Worm (Caenorhabditis elegans) whole organism, young adult: ENCODE results near the gene rsf-1.

ENCODE experiments used
- B0261.1 ChIP-seq: sonication (generic microtip); optimal IDR thresholded peaks from 2 replicates; lab custom pipeline; 2016; ENCODE audit warnings: mild to moderate bottlenecking, missing genetic modification characterization, moderate library complexity, missing compliant biosample characterization
- C06A6.2 ChIP-seq: fragments of 200-800 bp; sonication (Bioruptor generic); conservative IDR thresholded peaks from 2 replicates; pipeline ENCODE4 v1.3.6; 2022; ENCODE audit warnings: missing genetic modification characterization, missing compliant biosample characterization
- F22D6.2 ChIP-seq: sonication (generic microtip); optimal IDR thresholded peaks from 2 replicates; lab custom pipeline; 2016; ENCODE audit warnings: mild to moderate bottlenecking, missing genetic modification characterization, missing compliant biosample characterization
- F23B12.7 ChIP-seq: sonication (generic microtip); optimal IDR thresholded peaks from 2 replicates; lab custom pipeline; 2017; ENCODE audit warnings: missing genetic modification characterization, mild to moderate bottlenecking, missing compliant biosample characterization, antibody characterized with exemption, moderate library complexity; ENCODE audit not compliant: insufficient read depth
- F33H1.4 ChIP-seq: fragments of 200-800 bp; sonication (Bioruptor generic); IDR thresholded peaks from 2 replicates; pipeline ENCODE4 v1.3.6; 2022; ENCODE audit warnings: missing genetic modification reagents, missing genetic modification characterization, missing compliant biosample characterization
- F39B2.1 ChIP-seq: fragments of 200-800 bp; sonication (Bioruptor generic); IDR thresholded peaks from 2 replicates; pipeline ENCODE4 v1.3.6; 2022; ENCODE audit warnings: missing genetic modification reagents, missing genetic modification characterization, missing compliant biosample characterization
- F49E8.2 ChIP-seq: sonication (generic microtip); optimal IDR thresholded peaks from 3 replicates; lab custom pipeline; 2017; ENCODE audit warnings: missing genetic modification characterization, mild to moderate bottlenecking, missing compliant biosample characterization, antibody characterized with exemption, moderate library complexity; ENCODE audit not compliant: insufficient read depth
- F52B5.7 ChIP-seq: sonication (generic microtip); optimal IDR thresholded peaks from 2 replicates; lab custom pipeline; 2016; ENCODE audit warnings: mild to moderate bottlenecking, missing genetic modification characterization, missing compliant biosample characterization
- Y53F4B.3 ChIP-seq: fragments of 200-800 bp; sonication (Bioruptor generic); IDR thresholded peaks from 2 replicates; pipeline ENCODE4 v1.3.6; 2022; ENCODE audit warnings: missing genetic modification reagents, missing genetic modification characterization, missing compliant biosample characterization
- Y53G8AR.9 ChIP-seq: fragments of 200-800 bp; sonication (Bioruptor generic); conservative IDR thresholded peaks from 2 replicates; pipeline ENCODE4 v1.3.6; 2022; ENCODE audit warnings: missing genetic modification reagents, missing genetic modification characterization, missing compliant biosample characterization
- Y56A3A.18 ChIP-seq: fragments of 200-800 bp; sonication (Bioruptor generic); IDR thresholded peaks from 2 replicates; pipeline ENCODE4 v1.3.6; 2022; ENCODE audit warnings: missing genetic modification reagents, missing genetic modification characterization, missing compliant biosample characterization
- ZK185.1 ChIP-seq: sonication (generic microtip); optimal IDR thresholded peaks from 2 replicates; lab custom pipeline; 2016; ENCODE audit warnings: mild to moderate bottlenecking, missing genetic modification characterization, missing compliant biosample characterization; ENCODE audit not compliant: poor library complexity, severe bottlenecking
- akir-1 ChIP-seq: fragments of 200-800 bp; sonication (Bioruptor generic); optimal IDR thresholded peaks from 2 replicates; lab custom pipeline; 2018; ENCODE audit warnings: mild to moderate bottlenecking, missing genetic modification characterization, moderate library complexity, missing compliant biosample characterization
- atf-7 ChIP-seq: sonication (generic microtip); optimal IDR thresholded peaks from 2 replicates; lab custom pipeline; 2017; ENCODE audit warnings: mild to moderate bottlenecking, missing genetic modification characterization, missing compliant biosample characterization
- athp-1 ChIP-seq: sonication (generic microtip); optimal IDR thresholded peaks from 2 replicates; lab custom pipeline; 2017; ENCODE audit warnings: mild to moderate bottlenecking, missing genetic modification characterization, missing compliant biosample characterization
- attf-5 ChIP-seq: fragments of 200-800 bp; sonication (Bioruptor generic); optimal IDR thresholded peaks from 2 replicates; lab custom pipeline; 2018; ENCODE audit warnings: mild to moderate bottlenecking, missing genetic modification characterization, missing compliant biosample characterization
- cebp-1 ChIP-seq, 2 experiments: fragments of 200-800 bp in 1 of 2; sonication (Bioruptor generic) in 1 of 2; sonication (generic microtip) in 1 of 2; IDR thresholded peaks in 1 of 2; optimal IDR thresholded peaks in 1 of 2; 2 replicates each; pipeline versions ENCODE4 v1.3.6 to Lab custom; 2017 to 2022; ENCODE audit warnings: missing compliant biosample characterization in 2 of 2, missing genetic modification characterization in 2 of 2, mild to moderate bottlenecking in 1 of 2, missing genetic modification reagents in 1 of 2, moderate library complexity in 1 of 2
- ceh-40 ChIP-seq: fragments of 200-800 bp; sonication (Bioruptor generic); IDR thresholded peaks from 2 replicates; pipeline ENCODE4 v1.3.6; 2022; ENCODE audit warnings: missing genetic modification characterization, missing compliant biosample characterization
- ceh-79 ChIP-seq: sonication (generic microtip); optimal IDR thresholded peaks from 2 replicates; lab custom pipeline; 2017; ENCODE audit warnings: mild to moderate bottlenecking, missing genetic modification characterization, missing compliant biosample characterization
- ceh-91 ChIP-seq: fragments of 200-800 bp; sonication (Bioruptor generic); IDR thresholded peaks from 2 replicates; pipeline ENCODE4 v1.3.6; 2022; ENCODE audit warnings: missing genetic modification reagents, missing genetic modification characterization, missing compliant biosample characterization
- chd-7 ChIP-seq: sonication (generic microtip); optimal IDR thresholded peaks from 2 replicates; lab custom pipeline; 2016; ENCODE audit warnings: mild to moderate bottlenecking, missing genetic modification characterization, moderate library complexity, missing compliant biosample characterization
- die-1 ChIP-seq: sonication (generic microtip); optimal IDR thresholded peaks from 2 replicates; lab custom pipeline; 2016; ENCODE audit warnings: missing genotype, mild to moderate bottlenecking, missing genetic modification characterization, missing compliant biosample characterization
- ekl-4 ChIP-seq: fragments of 200-800 bp; sonication (Bioruptor generic); IDR thresholded peaks from 2 replicates; pipeline ENCODE4 v1.3.6; 2022; ENCODE audit warnings: missing genetic modification reagents, missing genetic modification characterization, missing compliant biosample characterization
- hlh-26 ChIP-seq: fragments of 200-800 bp; sonication (Bioruptor generic); conservative IDR thresholded peaks from 2 replicates; pipeline ENCODE4 v1.3.6; 2022; ENCODE audit warnings: missing genetic modification reagents, missing genetic modification characterization, missing compliant biosample characterization
- hmg-20 ChIP-seq: fragments of 200-800 bp; sonication (Bioruptor generic); IDR thresholded peaks from 2 replicates; pipeline ENCODE4 v1.3.6; 2022; ENCODE audit warnings: missing genetic modification reagents, missing genetic modification characterization, missing compliant biosample characterization
- lag-1 ChIP-seq: fragments of 200-800 bp; sonication (Bioruptor generic); IDR thresholded peaks from 2 replicates; pipeline ENCODE4 v1.3.6; 2022; ENCODE audit warnings: missing genetic modification reagents, missing genetic modification characterization, missing compliant biosample characterization
- let-526 ChIP-seq: fragments of 200-800 bp; sonication (Bioruptor generic); IDR thresholded peaks from 2 replicates; pipeline ENCODE4 v1.3.6; 2022; ENCODE audit warnings: missing genetic modification reagents, missing genetic modification characterization, missing compliant biosample characterization
- lin-26 ChIP-seq: fragments of 200-800 bp; sonication (Bioruptor generic); IDR thresholded peaks from 2 replicates; pipeline ENCODE4 v1.3.6; 2022; ENCODE audit warnings: missing genetic modification reagents, missing genetic modification characterization, missing compliant biosample characterization
- lin-40 ChIP-seq: sonication (generic microtip); optimal IDR thresholded peaks from 2 replicates; lab custom pipeline; 2016; ENCODE audit warnings: missing genetic modification characterization, mild to moderate bottlenecking, missing compliant biosample characterization, missing genotype, missing genetic modification reagents
- lsl-1 ChIP-seq: fragments of 200-800 bp; sonication (Bioruptor generic); optimal IDR thresholded peaks from 2 replicates; lab custom pipeline; 2018; ENCODE audit warnings: mild to moderate bottlenecking, missing genetic modification characterization, moderate library complexity, missing compliant biosample characterization
- madf-3 ChIP-seq: fragments of 200-800 bp; sonication (Bioruptor generic); IDR thresholded peaks from 2 replicates; pipeline ENCODE4 v1.3.6; 2022; ENCODE audit warnings: missing genetic modification reagents, missing genetic modification characterization, missing compliant biosample characterization
- madf-6 ChIP-seq: fragments of 200-800 bp; sonication (Bioruptor generic); IDR thresholded peaks from 2 replicates; pipeline ENCODE4 v1.3.6; 2022; ENCODE audit warnings: missing genetic modification reagents, missing genetic modification characterization, missing compliant biosample characterization
- mel-28 ChIP-seq: sonication (generic microtip); optimal IDR thresholded peaks from 2 replicates; lab custom pipeline; 2016; ENCODE audit warnings: borderline replicate concordance, mild to moderate bottlenecking, missing genetic modification characterization, missing compliant biosample characterization
- mxl-1 ChIP-seq: sonication (generic microtip); optimal IDR thresholded peaks from 2 replicates; lab custom pipeline; 2016; ENCODE audit warnings: missing genetic modification characterization, missing compliant biosample characterization
- nfya-2 ChIP-seq: fragments of 200-800 bp; sonication (Bioruptor generic); IDR thresholded peaks from 2 replicates; pipeline ENCODE4 v1.3.6; 2022; ENCODE audit warnings: missing genetic modification reagents, missing genetic modification characterization, missing compliant biosample characterization
- nfyb-1 ChIP-seq: fragments of 200-800 bp; sonication (Bioruptor generic); IDR thresholded peaks from 2 replicates; pipeline ENCODE4 v1.3.6; 2022; ENCODE audit warnings: missing genetic modification reagents, missing genetic modification characterization, missing compliant biosample characterization
- nhr-120 ChIP-seq: fragments of 200-800 bp; sonication (Bioruptor generic); IDR thresholded peaks from 2 replicates; pipeline ENCODE4 v1.3.6; 2022; ENCODE audit warnings: missing genetic modification characterization, missing compliant biosample characterization
- nhr-179 ChIP-seq: sonication (generic microtip); optimal IDR thresholded peaks from 2 replicates; lab custom pipeline; 2016; ENCODE audit warnings: mild to moderate bottlenecking, missing genetic modification characterization, missing compliant biosample characterization
- nhr-80 ChIP-seq: sonication (generic microtip); optimal IDR thresholded peaks from 2 replicates; lab custom pipeline; 2016; ENCODE audit warnings: missing genetic modification characterization, missing compliant biosample characterization
- nhr-90 ChIP-seq: sonication (generic microtip); optimal IDR thresholded peaks from 2 replicates; lab custom pipeline; 2016; ENCODE audit warnings: missing genotype, mild to moderate bottlenecking, missing genetic modification characterization, missing compliant biosample characterization
- pbrm-1 ChIP-seq: fragments of 200-800 bp; sonication (Bioruptor generic); IDR thresholded peaks from 2 replicates; pipeline ENCODE4 v1.3.6; 2022; ENCODE audit warnings: missing genetic modification reagents, missing genetic modification characterization, missing compliant biosample characterization
- somi-1 ChIP-seq: fragments of 200-800 bp; sonication (Bioruptor generic); optimal IDR thresholded peaks from 2 replicates; lab custom pipeline; 2018; ENCODE audit warnings: mild to moderate bottlenecking, missing genetic modification characterization, missing compliant biosample characterization
- sptf-2 ChIP-seq: fragments of 200-800 bp; sonication (Bioruptor generic); optimal IDR thresholded peaks from 2 replicates; lab custom pipeline; 2018; ENCODE audit warnings: mild to moderate bottlenecking, missing genetic modification characterization, missing compliant biosample characterization
- unc-130 ChIP-seq: sonication (generic microtip); optimal IDR thresholded peaks from 2 replicates; lab custom pipeline; 2016; ENCODE audit warnings: missing genetic modification reagents, missing genetic modification characterization, missing compliant biosample characterization
- xnd-1 ChIP-seq: sonication (generic microtip); optimal IDR thresholded peaks from 2 replicates; lab custom pipeline; 2016; ENCODE audit warnings: missing genotype, missing genetic modification reagents, missing genetic modification characterization, missing compliant biosample characterization
- ztf-22 ChIP-seq: fragments of 200-800 bp; sonication (Bioruptor generic); optimal IDR thresholded peaks from 2 replicates; lab custom pipeline; 2018; ENCODE audit warnings: mild to moderate bottlenecking, missing genetic modification characterization, moderate library complexity, missing compliant biosample characterization
- ztf-25 ChIP-seq: fragments of 200-800 bp; sonication (Bioruptor generic); IDR thresholded peaks from 2 replicates; pipeline ENCODE4 v1.3.6; 2022; ENCODE audit warnings: missing genetic modification reagents, missing genetic modification characterization, missing compliant biosample characterization

Gene rsf-1

ce11 chrII:11333846-11334638 lies 27.8 kb downstream of the rsf-1 start (continued):
- TF ChIP-seq cebp-1 (GFP tag; IDR thresholded peaks at IDR 0.05; lab: Robert Waterston, UW): no peak
- no peak for TF ChIP-seq cebp-1 (tag; optimal IDR thresholded peaks at IDR 0.05; lab: Kevin White, UChicago)
- TF ChIP-seq F49E8.2 (tag; lab: Kevin White, UChicago): no peak
- TF ChIP-seq chd-7 (tag; lab: Kevin White, UChicago): no peak
- TF ChIP-seq ekl-4 (GFP tag; lab: Robert Waterston, UW): peak; percentile 34; the same call in 1 of the 2 replicates
- 0 out of 2 replicates have a peak, but pooled peaks have one; percentile 54 for TF ChIP-seq hmg-20
- no peak for TF ChIP-seq madf-3 (GFP tag; lab: Robert Waterston, UW)
- no peak for TF ChIP-seq Y56A3A.18 (GFP tag; lab: Robert Waterston, UW)
- TF ChIP-seq mel-28 (tag; lab: Kevin White, UChicago): no peak
- peak; percentile 48 for TF ChIP-seq nhr-80 (tag; lab: Kevin White, UChicago)
- TF ChIP-seq F33H1.4 (GFP tag; lab: Robert Waterston, UW): 0 out of 2 replicates have a peak, but pooled peaks have one; percentile 25
- no peak for TF ChIP-seq mxl-1 (tag; lab: Kevin White, UChicago)
- peak; percentile 9 for TF ChIP-seq attf-5 (GFP tag; lab: Kevin White, UChicago)
- TF ChIP-seq athp-1: no peak
- peak; percentile 84 for TF ChIP-seq lin-26 (GFP tag; lab: Robert Waterston, UW)
- no peak for TF ChIP-seq ceh-40
- TF ChIP-seq F52B5.7: no peak
- 0 out of 2 replicates have a peak, but pooled peaks have one; percentile 28 for TF ChIP-seq pbrm-1 (GFP tag; lab: Robert Waterston, UW)
- peak; percentile 57 for TF ChIP-seq nfyb-1 (GFP tag; lab: Robert Waterston, UW)
- no peak for TF ChIP-seq ceh-79 (tag; lab: Kevin White, UChicago)
- TF ChIP-seq somi-1 (GFP tag; lab: Kevin White, UChicago): no peak
- TF ChIP-seq atf-7 (tag; lab: Kevin White, UChicago): no peak
- no peak for TF ChIP-seq ztf-22 (GFP tag; lab: Kevin White, UChicago)
- no peak for TF ChIP-seq F23B12.7
- TF ChIP-seq madf-6: peak; percentile 72
- no peak for TF ChIP-seq F39B2.1 (GFP tag; lab: Robert Waterston, UW)
- TF ChIP-seq B0261.1 (tag; lab: Kevin White, UChicago): peak; percentile 74
- no peak for TF ChIP-seq ceh-91 (GFP tag; lab: Robert Waterston, UW)
- no peak for TF ChIP-seq akir-1
- TF ChIP-seq nhr-179 (tag; lab: Kevin White, UChicago): no peak
- TF ChIP-seq nhr-120 (GFP tag; lab: Robert Waterston, UW): no peak
- TF ChIP-seq let-526 (GFP tag; lab: Robert Waterston, UW): no peak
- peak; percentile 17 for TF ChIP-seq lsl-1 (GFP tag; lab: Kevin White, UChicago)
- TF ChIP-seq sptf-2 (GFP tag; lab: Kevin White, UChicago): no peak
- TF ChIP-seq xnd-1 (tag; lab: Kevin White, UChicago): no peak
- TF ChIP-seq hlh-26 (GFP tag; lab: Robert Waterston, UW): no peak
- TF ChIP-seq die-1: peak; percentile 13
- TF ChIP-seq lag-1 (GFP tag; lab: Robert Waterston, UW): no peak
- TF ChIP-seq Y53F4B.3 (GFP tag; lab: Robert Waterston, UW): no peak
- no peak for TF ChIP-seq F22D6.2 (tag; lab: Kevin White, UChicago)
- TF ChIP-seq nfya-2 (GFP tag; lab: Robert Waterston, UW): no peak
- peak; percentile 7 for TF ChIP-seq lin-40 (tag; lab: Kevin White, UChicago)
- peak; percentile 62; the same call in 1 of the 2 replicates for TF ChIP-seq ztf-25 (GFP tag; lab: Robert Waterston, UW)
- TF ChIP-seq ZK185.1 (tag; lab: Kevin White, UChicago): peak; percentile 57
- peak; percentile 11 for TF ChIP-seq nhr-90 (tag; lab: Kevin White, UChicago)
- TF ChIP-seq unc-130 (GFP tag; lab: Kevin White, UChicago): no peak
- no peak for TF ChIP-seq C06A6.2 (GFP tag; lab: Robert Waterston, UW)
- TF ChIP-seq Y53G8AR.9: no peak
